Fruit fly (Drosophila melanogaster) whole organism, embryonic: ENCODE results near the gene Mocs1.
A peak's percentile ranks its signal among the peaks of the same experiment; 100 is the strongest.

Experiments used
- Asciz ChIP-seq: fragments of 200-800 bp; sonication (Bioruptor generic); optimal IDR thresholded peaks from 2 replicates; lab custom pipeline; 2017; ENCODE audit warnings: missing biosample characterization, mild to moderate bottlenecking, missing genetic modification characterization, missing genetic modification reagents
- BtbVII ChIP-seq: fragments of 200-800 bp; sonication (Bioruptor generic); optimal IDR thresholded peaks from 3 replicates; lab custom pipeline; 2017; ENCODE audit warnings: missing biosample characterization, mild to moderate bottlenecking, missing genetic modification characterization
- CG10366 ChIP-seq: fragments of 200-800 bp; sonication (Bioruptor generic); IDR thresholded peaks from 2 replicates; pipeline ENCODE4 v1.3.6; 2022; ENCODE audit warnings: missing biosample characterization, missing genetic modification characterization
- CG11696 ChIP-seq: fragments of 200-800 bp; sonication (Bioruptor generic); IDR thresholded peaks from 2 replicates; pipeline ENCODE4 v1.3.6; 2022; ENCODE audit warnings: missing biosample characterization, missing genetic modification characterization
- CG11723 ChIP-seq: fragments of 200-800 bp; sonication (Bioruptor generic); optimal IDR thresholded peaks from 2 replicates; lab custom pipeline; 2017; ENCODE audit warnings: missing biosample characterization, mild to moderate bottlenecking, missing genetic modification characterization
- CG12071 ChIP-seq: fragments of 200-800 bp; sonication (Bioruptor generic); optimal IDR thresholded peaks from 3 replicates; lab custom pipeline; 2018; ENCODE audit warnings: missing biosample characterization, mild to moderate bottlenecking, missing genetic modification characterization
- CG12155 ChIP-seq: fragments of 200-800 bp; sonication (Bioruptor generic); optimal IDR thresholded peaks from 3 replicates; lab custom pipeline; 2016; ENCODE audit warnings: missing biosample characterization, missing genetic modification characterization
- CG12236 ChIP-seq: fragments of 200-800 bp; sonication (Bioruptor generic); optimal IDR thresholded peaks from 2 replicates; lab custom pipeline; 2016; ENCODE audit warnings: missing biosample characterization, missing genetic modification characterization
- CG12299 ChIP-seq: fragments of 200-800 bp; sonication (Bioruptor generic); optimal IDR thresholded peaks from 2 replicates; lab custom pipeline; 2018; ENCODE audit warnings: missing biosample characterization, mild to moderate bottlenecking, missing genetic modification characterization
- CG12769 ChIP-seq: fragments of 200-800 bp; sonication (Bioruptor generic); optimal IDR thresholded peaks from 2 replicates; lab custom pipeline; 2019; ENCODE audit warnings: missing biosample characterization, mild to moderate bottlenecking, missing genetic modification characterization, moderate library complexity
- CG13296 ChIP-seq: fragments of 200-800 bp; sonication (Bioruptor generic); optimal IDR thresholded peaks from 3 replicates; lab custom pipeline; 2018; ENCODE audit warnings: missing biosample characterization, mild to moderate bottlenecking, missing genetic modification characterization
- CG1529 ChIP-seq: fragments of 200-800 bp; sonication (Bioruptor generic); optimal IDR thresholded peaks from 3 replicates; lab custom pipeline; 2018; ENCODE audit warnings: missing biosample characterization, missing genetic modification characterization
- CG15601 ChIP-seq: fragments of 200-800 bp; sonication (Bioruptor generic); optimal IDR thresholded peaks from 3 replicates; lab custom pipeline; 2019; ENCODE audit warnings: missing biosample characterization, mild to moderate bottlenecking, missing genetic modification characterization, moderate library complexity
- CG18011 ChIP-seq: fragments of 200-800 bp; sonication (Bioruptor generic); optimal IDR thresholded peaks from 2 replicates; lab custom pipeline; 2017; ENCODE audit warnings: missing biosample characterization, missing genetic modification characterization, mild to moderate bottlenecking, moderate library complexity, missing genotype
- CG2120 ChIP-seq: fragments of 200-800 bp; sonication (Bioruptor generic); optimal IDR thresholded peaks from 3 replicates; lab custom pipeline; 2016; ENCODE audit warnings: missing biosample characterization, missing genetic modification characterization
- CG2875 ChIP-seq: fragments of 200-800 bp; sonication (Bioruptor generic); optimal IDR thresholded peaks from 2 replicates; lab custom pipeline; 2017; ENCODE audit warnings: missing biosample characterization, mild to moderate bottlenecking, missing genetic modification characterization, missing genetic modification reagents
- CG5245 ChIP-seq: fragments of 200-800 bp; sonication (Bioruptor generic); optimal IDR thresholded peaks from 3 replicates; lab custom pipeline; 2016; ENCODE audit warnings: missing biosample characterization, missing genetic modification characterization
- CG6654 ChIP-seq: fragments of 200-800 bp; sonication (Bioruptor generic); optimal IDR thresholded peaks from 2 replicates; lab custom pipeline; 2017; ENCODE audit warnings: missing biosample characterization, mild to moderate bottlenecking, missing genetic modification characterization
- CG6791 ChIP-seq: fragments of 200-800 bp; sonication (Bioruptor generic); IDR thresholded peaks from 3 replicates; pipeline ENCODE4 v1.3.6; 2022; ENCODE audit warnings: missing biosample characterization, missing genetic modification characterization; ENCODE audit not compliant: partially characterized antibody
- CG7928 ChIP-seq: fragments of 200-800 bp; sonication (Bioruptor generic); optimal IDR thresholded peaks from 2 replicates; lab custom pipeline; 2017; ENCODE audit warnings: missing biosample characterization, mild to moderate bottlenecking, missing genetic modification characterization
- CG8478 ChIP-seq: fragments of >200 bp; optimal IDR thresholded peaks from 2 replicates; lab custom pipeline; 2018
- CG9215 ChIP-seq: fragments of 200-800 bp; sonication (Bioruptor generic); IDR thresholded peaks from 2 replicates; pipeline ENCODE4 v1.3.6; 2022; ENCODE audit warnings: missing biosample characterization, missing genetic modification characterization
- CG9609 ChIP-seq: fragments of 200-800 bp; sonication (Bioruptor generic); optimal IDR thresholded peaks from 3 replicates; lab custom pipeline; 2016; ENCODE audit warnings: missing biosample characterization, missing genetic modification characterization
- CG9932 ChIP-seq: fragments of 200-800 bp; sonication (Bioruptor generic); IDR thresholded peaks from 2 replicates; pipeline ENCODE4 v1.3.6; 2022; ENCODE audit warnings: missing biosample characterization, missing genetic modification characterization
- Dip3 ChIP-seq: fragments of 200-800 bp; sonication (Bioruptor generic); optimal IDR thresholded peaks from 3 replicates; lab custom pipeline; 2016; ENCODE audit warnings: missing biosample characterization, missing genetic modification characterization
- Ets65A ChIP-seq: fragments of 200-800 bp; sonication (Bioruptor generic); peaks from one replicate; lab custom pipeline; 2016; ENCODE audit warnings: missing biosample characterization, missing genetic modification characterization
- HmgD ChIP-seq: fragments of 200-800 bp; sonication (Bioruptor generic); optimal IDR thresholded peaks from 3 replicates; lab custom pipeline; 2016; ENCODE audit warnings: missing biosample characterization, missing genetic modification characterization
- Max ChIP-seq: fragments of 200-800 bp; sonication (Bioruptor generic); optimal IDR thresholded peaks from 2 replicates; lab custom pipeline; 2016; ENCODE audit warnings: missing biosample characterization, mild to moderate bottlenecking, missing genetic modification characterization
- Meics ChIP-seq: fragments of 200-800 bp; sonication (Bioruptor generic); optimal IDR thresholded peaks from 2 replicates; lab custom pipeline; 2017; ENCODE audit warnings: missing biosample characterization, mild to moderate bottlenecking, missing genetic modification characterization
- NK7.1 ChIP-seq: fragments of 200-800 bp; sonication (Bioruptor generic); optimal IDR thresholded peaks from 3 replicates; lab custom pipeline; 2016; ENCODE audit warnings: missing biosample characterization, missing genetic modification characterization
- Optix ChIP-seq: fragments of 200-800 bp; sonication (Bioruptor generic); IDR thresholded peaks from 3 replicates; pipeline ENCODE4 v1.3.6; 2022; ENCODE audit warnings: missing biosample characterization, missing genetic modification characterization
- Ravus ChIP-seq: fragments of 200-800 bp; sonication (Bioruptor generic); IDR thresholded peaks from 2 replicates; pipeline ENCODE4 v1.3.6; 2022; ENCODE audit warnings: missing biosample characterization, missing genetic modification characterization
- Sox100B ChIP-seq: fragments of 200-800 bp; sonication (Bioruptor generic); optimal IDR thresholded peaks from 3 replicates; lab custom pipeline; 2018; ENCODE audit warnings: missing biosample characterization, mild to moderate bottlenecking, missing genetic modification characterization
- Sry-δ ChIP-seq: fragments of 200-800 bp; sonication (Bioruptor generic); optimal IDR thresholded peaks from 2 replicates; lab custom pipeline; 2016; ENCODE audit warnings: missing biosample characterization, missing genetic modification characterization
- ase ChIP-seq: fragments of 200-800 bp; sonication (Bioruptor generic); IDR thresholded peaks from 3 replicates; pipeline ENCODE4 v1.3.6; 2022; ENCODE audit warnings: missing biosample characterization, missing genetic modification characterization
- cas ChIP-seq: fragments of 200-800 bp; sonication (Bioruptor generic); IDR thresholded peaks from 2 replicates; pipeline ENCODE4 v1.3.6; 2022; ENCODE audit warnings: missing biosample characterization, missing genetic modification characterization
- corto ChIP-seq: fragments of 200-800 bp; sonication (Bioruptor generic); optimal IDR thresholded peaks from 2 replicates; lab custom pipeline; 2016; ENCODE audit warnings: missing biosample characterization, mild to moderate bottlenecking, missing genetic modification characterization, moderate library complexity
- gcm ChIP-seq: fragments of 200-800 bp; sonication (Bioruptor generic); optimal IDR thresholded peaks from 2 replicates; lab custom pipeline; 2019; ENCODE audit warnings: missing biosample characterization, mild to moderate bottlenecking, missing genetic modification characterization, moderate library complexity
- grau ChIP-seq: fragments of 200-800 bp; optimal IDR thresholded peaks from 3 replicates; lab custom pipeline; 2019; ENCODE audit warnings: missing biosample characterization, mild to moderate bottlenecking, missing genetic modification characterization, moderate library complexity
- gsb ChIP-seq: fragments of 200-800 bp; sonication (Bioruptor generic); IDR thresholded peaks from 2 replicates; pipeline ENCODE4 v1.3.6; 2022; ENCODE audit warnings: missing biosample characterization, missing genetic modification characterization
- ham ChIP-seq: fragments of 200-800 bp; sonication (Bioruptor generic); IDR thresholded peaks from 2 replicates; pipeline ENCODE4 v1.3.6; 2022; ENCODE audit warnings: missing biosample characterization, missing genetic modification characterization
- her ChIP-seq: fragments of 200-800 bp; sonication (Bioruptor generic); optimal IDR thresholded peaks from 2 replicates; lab custom pipeline; 2016; ENCODE audit warnings: missing biosample characterization, missing genetic modification characterization
- insv ChIP-seq, 2 experiments: fragments of 200-800 bp; sonication (Bioruptor generic); optimal IDR thresholded peaks; 3 replicates each; lab custom pipeline; 2016 to 2018; ENCODE audit warnings: missing biosample characterization in 2 of 2, missing genetic modification characterization in 2 of 2
- jumu ChIP-seq: fragments of 200-800 bp; sonication (Bioruptor generic); optimal IDR thresholded peaks from 3 replicates; lab custom pipeline; 2016; ENCODE audit warnings: missing biosample characterization, missing genetic modification characterization
- luna ChIP-seq: fragments of 200-800 bp; sonication (Bioruptor generic); optimal IDR thresholded peaks from 2 replicates; lab custom pipeline; 2016; ENCODE audit warnings: missing biosample characterization, missing genetic modification characterization
- pita ChIP-seq: fragments of 200-800 bp; sonication (Bioruptor generic); optimal IDR thresholded peaks from 2 replicates; lab custom pipeline; 2017; ENCODE audit warnings: missing biosample characterization, mild to moderate bottlenecking, missing genetic modification characterization
- ranshi ChIP-seq: fragments of 200-800 bp; sonication (Bioruptor generic); IDR thresholded peaks from 2 replicates; pipeline ENCODE4 v1.3.6; 2022; ENCODE audit warnings: missing biosample characterization, missing genetic modification characterization
- schlank ChIP-seq: fragments of 200-800 bp; sonication (Bioruptor generic); optimal IDR thresholded peaks from 2 replicates; lab custom pipeline; 2018; ENCODE audit warnings: missing biosample characterization, mild to moderate bottlenecking, missing genetic modification characterization
- tna ChIP-seq: fragments of 200-800 bp; sonication (Bioruptor generic); IDR thresholded peaks from 2 replicates; pipeline ENCODE4 v1.3.6; 2022; ENCODE audit warnings: missing biosample characterization, missing genetic modification characterization; ENCODE audit not compliant: partially characterized antibody
- trem ChIP-seq: fragments of 200-800 bp; optimal IDR thresholded peaks from 3 replicates; lab custom pipeline; 2019; ENCODE audit warnings: missing biosample characterization, mild to moderate bottlenecking, missing genetic modification characterization, moderate library complexity
- zen2 ChIP-seq: fragments of 200-800 bp; sonication (Bioruptor generic); IDR thresholded peaks from 3 replicates; pipeline ENCODE4 v1.3.6; 2022; ENCODE audit warnings: missing biosample characterization, missing genetic modification characterization; ENCODE audit not compliant: partially characterized antibody
- zf30C ChIP-seq: fragments of 200-800 bp; sonication (Bioruptor generic); optimal IDR thresholded peaks from 3 replicates; lab custom pipeline; 2018; ENCODE audit warnings: missing biosample characterization, mild to moderate bottlenecking, missing genetic modification characterization

The Mocs1 gene

DNA sequence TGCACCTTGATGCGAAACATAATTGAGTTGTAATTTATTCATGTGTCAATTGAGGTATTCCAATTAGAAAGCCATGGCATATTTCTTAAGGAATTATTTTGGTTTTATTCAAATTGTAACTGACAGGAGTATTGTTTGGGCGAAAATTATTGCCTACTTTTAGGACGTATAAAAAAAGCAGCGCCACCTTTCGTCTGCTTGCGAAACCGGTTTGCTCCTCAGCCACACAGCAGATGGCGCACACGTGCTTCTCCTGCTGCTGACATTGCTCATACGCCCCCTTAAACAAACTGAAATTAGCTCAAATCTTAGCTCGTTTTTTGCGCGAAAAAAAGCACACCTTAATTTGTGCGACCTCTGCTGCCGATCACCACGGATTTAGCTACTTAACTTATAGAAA is 22.4 kb upstream of the Mocs1 start (continued):
- no peak for TF ChIP-seq Dip3 (GFP tag; lab: Kevin White, UChicago)
- peak; percentile 42 for TF ChIP-seq schlank (tag; lab: Kevin White, UChicago)
- TF ChIP-seq ranshi (GFP tag; lab: Robert Waterston, UW) = peak; percentile 72
- peak; percentile 83 for TF ChIP-seq HmgD
- no peak for TF ChIP-seq CG11696
- 0 out of 3 replicates have a peak, but pooled peaks have one; percentile 9 for TF ChIP-seq CG6791 (GFP tag; lab: Robert Waterston, UW)
- peak; percentile 65 for TF ChIP-seq CG11723 (GFP tag; lab: Kevin White, UChicago)
- TF ChIP-seq cas = no peak
- TF ChIP-seq luna (GFP tag; lab: Kevin White, UChicago) = no peak
- peak; percentile 53 for TF ChIP-seq NK7.1
- TF ChIP-seq gsb (GFP tag; lab: Robert Waterston, UW) = peak; percentile 68
- peak; percentile 84 for TF ChIP-seq CG9932 (GFP tag; lab: Robert Waterston, UW)
- peak; percentile 63 for TF ChIP-seq jumu (GFP tag; lab: Kevin White, UChicago)
- no peak for TF ChIP-seq tna (GFP tag; lab: Robert Waterston, UW)
- TF ChIP-seq CG7928 (GFP tag; lab: Kevin White, UChicago) = no peak
- TF ChIP-seq Max = peak; percentile 24
- TF ChIP-seq ham (GFP tag; lab: Robert Waterston, UW) = no peak
- no peak for TF ChIP-seq CG12299
- peak; percentile 81 for TF ChIP-seq her (GFP tag; lab: Kevin White, UChicago)
- no peak for TF ChIP-seq CG18011
- peak; percentile 4 for TF ChIP-seq CG13296 (GFP tag; lab: Kevin White, UChicago)
- peak; percentile 81 for TF ChIP-seq Meics
- TF ChIP-seq CG12155 = peak; percentile 38
- TF ChIP-seq CG12236 = peak; percentile 69
- TF ChIP-seq gcm = no peak
- peak; percentile 66 for TF ChIP-seq CG12071 (GFP tag; lab: Kevin White, UChicago)
- TF ChIP-seq zf30C (GFP tag; lab: Kevin White, UChicago) = no peak
- peak; percentile 44 for TF ChIP-seq Sry-δ
- TF ChIP-seq Ravus (GFP tag; lab: Robert Waterston, UW) = no peak
- peak; percentile 36 for TF ChIP-seq CG6654 (GFP tag; lab: Kevin White, UChicago)
- TF ChIP-seq ase (GFP tag; lab: Robert Waterston, UW) = peak; percentile 82; the same call in 2 of the 3 replicates
- peak; percentile 60 for TF ChIP-seq CG10366 (GFP tag; lab: Robert Waterston, UW)
- peak; percentile 82 for TF ChIP-seq CG5245 (GFP tag; lab: Kevin White, UChicago)
- TF ChIP-seq CG2875 (GFP tag; lab: Kevin White, UChicago) = peak; percentile 64
- peak; percentile 8 to 91 for TF ChIP-seq insv (GFP tag; optimal IDR thresholded peaks at IDR 0.05; lab: Kevin White, UChicago)
- TF ChIP-seq CG9215 = peak; percentile 65; the same call in 1 of the 2 replicates
- peak; percentile 51 for TF ChIP-seq Asciz
- no peak for TF ChIP-seq zen2 (GFP tag; lab: Robert Waterston, UW)
- TF ChIP-seq trem (tag; lab: Kevin White, UChicago) = peak; percentile 33
- TF ChIP-seq Sox100B (GFP tag; lab: Kevin White, UChicago) = peak; percentile 17
- no peak for TF ChIP-seq corto
- TF ChIP-seq CG15601 (tag; lab: Kevin White, UChicago) = peak; percentile 39
- TF ChIP-seq CG2120 (GFP tag; lab: Kevin White, UChicago) = peak; percentile 72
- TF ChIP-seq Optix (GFP tag; lab: Robert Waterston, UW) = peak; percentile 74
- peak; percentile 70 for TF ChIP-seq grau (tag; lab: Kevin White, UChicago)
- peak; percentile 24 for TF ChIP-seq BtbVII (GFP tag; lab: Kevin White, UChicago)
- TF ChIP-seq CG12769 = peak; percentile 68
- no peak for TF ChIP-seq CG8478 (lab: Kevin White, UChicago)
- peak; percentile 26 for TF ChIP-seq pita (GFP tag; lab: Kevin White, UChicago)
- TF ChIP-seq CG9609 (GFP tag; lab: Kevin White, UChicago) = peak; percentile 76
- peak; percentile 96 for TF ChIP-seq Ets65A (GFP tag; lab: Kevin White, UChicago)
- peak; percentile 48 for TF ChIP-seq CG1529 (GFP tag; lab: Kevin White, UChicago)
